Fruit fly (Drosophila melanogaster) whole organism, embryonic: ENCODE results near the gene CG42271.
A peak's percentile ranks its signal among the peaks of the same experiment; 100 is the strongest.

Source experiments
- Abd-B ChIP-seq: fragments of 200-800 bp; sonication (Bioruptor generic); optimal IDR thresholded peaks from 2 replicates; lab custom pipeline; 2018; ENCODE audit warnings: missing biosample characterization, mild to moderate bottlenecking, missing genetic modification characterization, moderate library complexity
- Bdp1 ChIP-seq: fragments of 200-800 bp; sonication (Bioruptor generic); optimal IDR thresholded peaks from 3 replicates; lab custom pipeline; 2016; ENCODE audit warnings: missing biosample characterization, missing genetic modification characterization
- Blimp-1 ChIP-seq: fragments of 200-800 bp; sonication (Bioruptor generic); optimal IDR thresholded peaks from 3 replicates; lab custom pipeline; 2018; ENCODE audit warnings: missing biosample characterization, missing genetic modification characterization, mild to moderate bottlenecking, moderate library complexity, missing genetic modification reagents
- CG11456 ChIP-seq: fragments of 200-800 bp; sonication (Bioruptor generic); IDR thresholded peaks from 3 replicates; pipeline ENCODE4 v1.3.6; 2022; ENCODE audit warnings: missing biosample characterization, missing genetic modification characterization
- CG12391 ChIP-seq: fragments of 200-800 bp; sonication (Bioruptor generic); optimal IDR thresholded peaks from 3 replicates; lab custom pipeline; 2018; ENCODE audit warnings: missing biosample characterization, mild to moderate bottlenecking, missing genetic modification characterization, moderate library complexity
- CG12769 ChIP-seq: fragments of 200-800 bp; sonication (Bioruptor generic); optimal IDR thresholded peaks from 2 replicates; lab custom pipeline; 2019; ENCODE audit warnings: missing biosample characterization, mild to moderate bottlenecking, missing genetic modification characterization, moderate library complexity
- CG13296 ChIP-seq: fragments of 200-800 bp; sonication (Bioruptor generic); optimal IDR thresholded peaks from 3 replicates; lab custom pipeline; 2018; ENCODE audit warnings: missing biosample characterization, mild to moderate bottlenecking, missing genetic modification characterization
- CG13775 ChIP-seq: fragments of 200-800 bp; sonication (Bioruptor generic); optimal IDR thresholded peaks from 3 replicates; lab custom pipeline; 2017; ENCODE audit warnings: missing biosample characterization, mild to moderate bottlenecking, missing genetic modification characterization
- CG14860 ChIP-seq: fragments of 200-800 bp; sonication (Bioruptor generic); IDR thresholded peaks from 3 replicates; pipeline ENCODE4 v1.3.6; 2022; ENCODE audit warnings: missing biosample characterization, missing genetic modification characterization; ENCODE audit not compliant: partially characterized antibody
- CG1602 ChIP-seq: fragments of 200-800 bp; sonication (Bioruptor generic); optimal IDR thresholded peaks from 3 replicates; lab custom pipeline; 2016; ENCODE audit warnings: missing biosample characterization, missing genetic modification characterization
- CG17385 ChIP-seq: fragments of 200-800 bp; sonication (Bioruptor generic); optimal IDR thresholded peaks from 3 replicates; lab custom pipeline; 2018; ENCODE audit warnings: missing biosample characterization, mild to moderate bottlenecking, missing genetic modification characterization
- CG18476 ChIP-seq: fragments of 200-800 bp; sonication (Bioruptor generic); optimal IDR thresholded peaks from 2 replicates; lab custom pipeline; 2016; ENCODE audit warnings: missing biosample characterization, mild to moderate bottlenecking, missing genetic modification characterization
- CG30020 ChIP-seq: fragments of 200-800 bp; optimal IDR thresholded peaks from 2 replicates; lab custom pipeline; 2019; ENCODE audit warnings: missing biosample characterization, mild to moderate bottlenecking, missing genetic modification characterization, moderate library complexity
- CG30403 ChIP-seq: fragments of 200-800 bp; sonication (Bioruptor generic); optimal IDR thresholded peaks from 3 replicates; lab custom pipeline; 2016; ENCODE audit warnings: missing biosample characterization, missing genetic modification characterization
- CG32772 ChIP-seq: fragments of 200-800 bp; sonication (Bioruptor generic); IDR thresholded peaks from 2 replicates; pipeline ENCODE4 v1.3.6; 2022; ENCODE audit warnings: missing biosample characterization, missing genetic modification characterization
- CG3838 ChIP-seq: fragments of 200-800 bp; sonication (Bioruptor generic); optimal IDR thresholded peaks from 3 replicates; lab custom pipeline; 2016; ENCODE audit warnings: missing biosample characterization, missing genetic modification characterization
- CG4730 ChIP-seq: fragments of 200-800 bp; sonication (Bioruptor generic); IDR thresholded peaks from 2 replicates; pipeline ENCODE4 v1.3.6; 2022; ENCODE audit warnings: missing biosample characterization, missing genetic modification characterization
- CG6689 ChIP-seq: fragments of 200-800 bp; sonication (Bioruptor generic); IDR thresholded peaks from 2 replicates; pipeline ENCODE4 v1.3.6; 2022; ENCODE audit warnings: missing biosample characterization, missing genetic modification characterization
- CG7357 ChIP-seq: fragments of 200-800 bp; sonication (Bioruptor generic); IDR thresholded peaks from 3 replicates; pipeline ENCODE4 v1.3.6; 2022; ENCODE audit warnings: missing biosample characterization, missing genetic modification characterization
- CG7556 ChIP-seq: fragments of 200-800 bp; sonication (Bioruptor generic); optimal IDR thresholded peaks from 2 replicates; lab custom pipeline; 2017; ENCODE audit warnings: missing biosample characterization, mild to moderate bottlenecking, missing genetic modification characterization
- CG7839 ChIP-seq: fragments of 200-800 bp; sonication (Bioruptor generic); optimal IDR thresholded peaks from 3 replicates; lab custom pipeline; 2018; ENCODE audit warnings: missing biosample characterization, mild to moderate bottlenecking, missing genetic modification characterization, moderate library complexity
- CG7987 ChIP-seq: fragments of 200-800 bp; sonication (Bioruptor generic); optimal IDR thresholded peaks from 2 replicates; lab custom pipeline; 2018; ENCODE audit warnings: missing biosample characterization, mild to moderate bottlenecking, missing genetic modification characterization, moderate library complexity
- CG9817 ChIP-seq: fragments of 200-800 bp; sonication (Bioruptor generic); optimal IDR thresholded peaks from 2 replicates; lab custom pipeline; 2018; ENCODE audit warnings: missing biosample characterization, mild to moderate bottlenecking, missing genetic modification characterization, moderate library complexity
- Dref ChIP-seq: fragments of 200-800 bp; sonication (Bioruptor generic); IDR thresholded peaks from 2 replicates; pipeline ENCODE4 v1.3.6; 2022; ENCODE audit warnings: missing biosample characterization, missing genetic modification characterization
- E2f1 ChIP-seq: fragments of 200-800 bp; sonication (Bioruptor generic); IDR thresholded peaks from 2 replicates; pipeline ENCODE4 v1.3.6; 2022; ENCODE audit warnings: missing biosample characterization, missing genetic modification characterization
- H2.0 ChIP-seq: fragments of 200-800 bp; sonication (Bioruptor generic); IDR thresholded peaks from 2 replicates; pipeline ENCODE4 v1.3.6; 2022; ENCODE audit warnings: missing biosample characterization, missing genetic modification characterization
- Lpt ChIP-seq: fragments of >200 bp; optimal IDR thresholded peaks from 2 replicates; lab custom pipeline; 2018; ENCODE audit warnings: missing biosample characterization, missing genetic modification characterization
- Rx ChIP-seq: fragments of 200-800 bp; sonication (Bioruptor generic); IDR thresholded peaks from 2 replicates; pipeline ENCODE4 v1.3.6; 2022; ENCODE audit warnings: missing biosample characterization, missing genetic modification characterization
- Sry-δ ChIP-seq: fragments of 200-800 bp; sonication (Bioruptor generic); optimal IDR thresholded peaks from 2 replicates; lab custom pipeline; 2016; ENCODE audit warnings: missing biosample characterization, missing genetic modification characterization
- TFAM ChIP-seq: fragments of 200-800 bp; sonication (Bioruptor generic); optimal IDR thresholded peaks from 2 replicates; lab custom pipeline; 2017; ENCODE audit warnings: missing biosample characterization, missing genetic modification characterization, inconsistent platforms
- abd-A ChIP-seq: fragments of 200-800 bp; sonication (Bioruptor generic); optimal IDR thresholded peaks from 3 replicates; lab custom pipeline; 2019; ENCODE audit warnings: missing biosample characterization, mild to moderate bottlenecking, missing genetic modification characterization, moderate library complexity
- ap ChIP-seq: fragments of 200-800 bp; sonication (Bioruptor generic); IDR thresholded peaks from 2 replicates; pipeline ENCODE4 v1.3.6; 2022; ENCODE audit warnings: missing biosample characterization, missing genetic modification characterization
- ase ChIP-seq: fragments of 200-800 bp; sonication (Bioruptor generic); IDR thresholded peaks from 3 replicates; pipeline ENCODE4 v1.3.6; 2022; ENCODE audit warnings: missing biosample characterization, missing genetic modification characterization
- bbx ChIP-seq: fragments of 200-800 bp; sonication (Bioruptor generic); IDR thresholded peaks from 2 replicates; pipeline ENCODE4 v1.3.6; 2022; ENCODE audit warnings: missing biosample characterization, missing genetic modification characterization; ENCODE audit not compliant: partially characterized antibody
- br ChIP-seq: fragments of >200 bp; optimal IDR thresholded peaks from 2 replicates; lab custom pipeline; 2017
- dmrt11E ChIP-seq: fragments of 200-800 bp; sonication (Bioruptor generic); optimal IDR thresholded peaks from 3 replicates; lab custom pipeline; 2018; ENCODE audit warnings: missing biosample characterization, mild to moderate bottlenecking, missing genetic modification characterization, moderate library complexity
- dmrt99B ChIP-seq: fragments of 200-800 bp; sonication (Bioruptor generic); optimal IDR thresholded peaks from 2 replicates; lab custom pipeline; 2018; ENCODE audit warnings: missing biosample characterization, mild to moderate bottlenecking, missing genetic modification characterization, moderate library complexity
- exex ChIP-seq: fragments of 200-800 bp; sonication (Bioruptor generic); optimal IDR thresholded peaks from 4 replicates; lab custom pipeline; 2018; ENCODE audit warnings: missing biosample characterization, mild to moderate bottlenecking, missing genetic modification characterization, moderate library complexity
- eyg ChIP-seq: fragments of 200-800 bp; sonication (Bioruptor generic); optimal IDR thresholded peaks from 3 replicates; lab custom pipeline; 2016; ENCODE audit warnings: missing biosample characterization, missing genetic modification characterization
- grau ChIP-seq: fragments of 200-800 bp; optimal IDR thresholded peaks from 3 replicates; lab custom pipeline; 2019; ENCODE audit warnings: missing biosample characterization, mild to moderate bottlenecking, missing genetic modification characterization, moderate library complexity
- gt ChIP-seq: fragments of 200-800 bp; sonication (Bioruptor generic); IDR thresholded peaks from 2 replicates; pipeline ENCODE4 v1.3.6; 2022; ENCODE audit warnings: missing biosample characterization, missing genetic modification characterization
- hb ChIP-seq: fragments of 200-800 bp; sonication (Bioruptor generic); IDR thresholded peaks from 3 replicates; pipeline ENCODE4 v1.3.6; 2022; ENCODE audit warnings: missing biosample characterization, missing genetic modification characterization; ENCODE audit not compliant: partially characterized antibody
- klu ChIP-seq: fragments of 200-800 bp; sonication (Bioruptor generic); IDR thresholded peaks from 2 replicates; pipeline ENCODE4 v1.3.6; 2022; ENCODE audit warnings: missing biosample characterization, missing genetic modification characterization
- luna ChIP-seq: fragments of 200-800 bp; sonication (Bioruptor generic); optimal IDR thresholded peaks from 2 replicates; lab custom pipeline; 2016; ENCODE audit warnings: missing biosample characterization, missing genetic modification characterization
- pan ChIP-seq, 4 experiments: fragments of >200 bp in 3 of 4; fragments of 200-800 bp in 1 of 4; sonication (Bioruptor generic) in 1 of 4; optimal IDR thresholded peaks in 3 of 4; IDR thresholded peaks in 1 of 4; 2 replicates each; pipeline versions ENCODE4 v1.3.6 to Lab custom; 2017 to 2022; ENCODE audit warnings: missing biosample characterization in 2 of 4, missing genetic modification characterization in 2 of 4, mixed read lengths in 1 of 4
- pho ChIP-seq: fragments of 200-800 bp; sonication (Bioruptor generic); optimal IDR thresholded peaks from 2 replicates; lab custom pipeline; 2016; ENCODE audit warnings: missing biosample characterization, missing genetic modification characterization
- ranshi ChIP-seq: fragments of 200-800 bp; sonication (Bioruptor generic); IDR thresholded peaks from 2 replicates; pipeline ENCODE4 v1.3.6; 2022; ENCODE audit warnings: missing biosample characterization, missing genetic modification characterization
- run ChIP-seq: fragments of 200-800 bp; sonication (Bioruptor generic); optimal IDR thresholded peaks from 3 replicates; lab custom pipeline; 2018; ENCODE audit warnings: missing biosample characterization, mild to moderate bottlenecking, missing genetic modification characterization
- z ChIP-seq: fragments of 200-800 bp; sonication (Bioruptor generic); IDR thresholded peaks from 3 replicates; pipeline ENCODE4 v1.3.6; 2022; ENCODE audit warnings: missing biosample characterization, missing genetic modification characterization

Gene CG42271

dm6 chrX:14242941-14243736 lies 9.3 kb upstream of the CG42271 start, which contains the start of gene CG32599 (continued):
- TF ChIP-seq Lpt (GFP tag; lab: Kevin White, UChicago) (no peak), Sry-δ (GFP tag; lab: Kevin White, UChicago) (no peak), Dref (GFP tag; lab: Robert Waterston, UW) (peak; percentile 69), grau (tag; lab: Kevin White, UChicago) (peak; percentile 46), CG13775 (GFP tag; lab: Kevin White, UChicago) (peak; percentile 25), CG30403 (GFP tag; lab: Kevin White, UChicago) (no peak), TFAM (GFP tag; lab: Kevin White, UChicago) (no peak), Blimp-1 (GFP tag; lab: Kevin White, UChicago) (peak; percentile 32), gt (GFP tag; lab: Robert Waterston, UW) (no peak), Bdp1 (GFP tag; lab: Kevin White, UChicago) (no peak), CG7556 (GFP tag; lab: Kevin White, UChicago) (no peak), CG6689 (GFP tag; lab: Robert Waterston, UW) (peak; percentile 62), CG11456 (GFP tag; lab: Robert Waterston, UW) (no peak), CG4730 (GFP tag; lab: Robert Waterston, UW) (peak; percentile 42; the same call in 1 of the 2 replicates), CG12769 (tag; lab: Kevin White, UChicago) (no peak), ap (GFP tag; lab: Robert Waterston, UW) (peak; percentile 55), CG13296 (GFP tag; lab: Kevin White, UChicago) (peak; percentile 14), CG12391 (tag; lab: Kevin White, UChicago) (peak; percentile 62), CG7839 (tag; lab: Kevin White, UChicago) (peak; percentile 46), CG17385 (GFP tag; lab: Kevin White, UChicago) (peak; percentile 39), H2.0 (0 out of 2 replicates have a peak, but pooled peaks have one; percentile 32), abd-A (tag; lab: Kevin White, UChicago) (no peak), luna (GFP tag; lab: Kevin White, UChicago) (no peak), CG7357 (peak; percentile 73), CG1602 (GFP tag; lab: Kevin White, UChicago) (peak; percentile 30), eyg (GFP tag; lab: Kevin White, UChicago) (no peak), CG32772 (GFP tag; lab: Robert Waterston, UW) (peak; percentile 11; the same call in 1 of the 2 replicates), z (GFP tag; lab: Robert Waterston, UW) (no peak), bbx (GFP tag; lab: Robert Waterston, UW) (peak; percentile 59), exex (no peak), Abd-B (peak; percentile 30), dmrt99B (tag; lab: Kevin White, UChicago) (peak; percentile 21), br (no peak), E2f1 (peak; percentile 47; the same call in 1 of the 2 replicates), pan (optimal IDR thresholded peaks at IDR 0.05; lab: Kevin White, UChicago) (no peak), pan (GFP tag; optimal IDR thresholded peaks at IDR 0.05 in 1 of 2, IDR thresholded peaks at IDR 0.05 in 1 of 2) (peak in 1 of 2 experiments; percentile 77), Rx (GFP tag; lab: Robert Waterston, UW) (no peak), CG3838 (GFP tag; lab: Kevin White, UChicago) (no peak), klu (no peak), CG9817 (tag; lab: Kevin White, UChicago) (peak; percentile 4), hb (GFP tag; lab: Robert Waterston, UW) (no peak), CG18476 (no peak), dmrt11E (tag; lab: Kevin White, UChicago) (peak; percentile 43), ranshi (GFP tag; lab: Robert Waterston, UW) (peak; percentile 40; the same call in 1 of the 2 replicates), CG30020 (tag; lab: Kevin White, UChicago) (peak; percentile 67), CG14860 (GFP tag; lab: Robert Waterston, UW) (peak; percentile 59; the same call in 2 of the 3 replicates), ase (GFP tag; lab: Robert Waterston, UW) (peak; percentile 54; the same call in 1 of the 3 replicates), run (tag; lab: Kevin White, UChicago) (no peak), pho (no peak), CG7987 (GFP tag; lab: Kevin White, UChicago) (no peak)
